Fruit fly (Drosophila melanogaster) whole organism, embryonic: ENCODE data around the gene 5-HT2B.

Experiments used
- ATbp ChIP-seq: fragments of 200-800 bp; sonication (Bioruptor generic); optimal IDR thresholded peaks from 2 replicates; lab custom pipeline; 2017; ENCODE audit warnings: missing biosample characterization, mild to moderate bottlenecking, missing genetic modification characterization, missing genetic modification reagents
- CG10565 ChIP-seq: fragments of 200-800 bp; sonication (Bioruptor generic); optimal IDR thresholded peaks from 3 replicates; lab custom pipeline; 2016; ENCODE audit warnings: missing biosample characterization, mild to moderate bottlenecking, missing genetic modification characterization
- CG11398 ChIP-seq: fragments of 200-800 bp; sonication (Bioruptor generic); optimal IDR thresholded peaks from 2 replicates; lab custom pipeline; 2016; ENCODE audit warnings: missing biosample characterization, missing genetic modification characterization
- CG14710 ChIP-seq: fragments of 200-800 bp; sonication (Bioruptor generic); optimal IDR thresholded peaks from 3 replicates; lab custom pipeline; 2019; ENCODE audit warnings: missing biosample characterization, mild to moderate bottlenecking, missing genetic modification characterization, moderate library complexity
- CG16813 ChIP-seq: fragments of 200-800 bp; sonication (Bioruptor generic); IDR thresholded peaks from 3 replicates; pipeline ENCODE4 v1.3.6; 2022; ENCODE audit warnings: missing biosample characterization, missing genetic modification characterization; ENCODE audit not compliant: partially characterized antibody
- CG17612 ChIP-seq: fragments of 200-800 bp; sonication (Bioruptor generic); IDR thresholded peaks from 2 replicates; pipeline ENCODE4 v1.3.6; 2022; ENCODE audit warnings: missing biosample characterization, missing genetic modification characterization
- CG17802 ChIP-seq: fragments of 200-800 bp; sonication (Bioruptor generic); optimal IDR thresholded peaks from 2 replicates; lab custom pipeline; 2018; ENCODE audit warnings: missing biosample characterization, mild to moderate bottlenecking, missing genetic modification characterization, moderate library complexity
- CG17912 ChIP-seq: fragments of 200-800 bp; sonication (Bioruptor generic); optimal IDR thresholded peaks from 2 replicates; lab custom pipeline; 2018; ENCODE audit warnings: missing biosample characterization, mild to moderate bottlenecking, missing genetic modification characterization
- CG1792 ChIP-seq: fragments of 200-800 bp; sonication (Bioruptor generic); optimal IDR thresholded peaks from 2 replicates; lab custom pipeline; 2016; ENCODE audit warnings: missing biosample characterization, missing genetic modification characterization
- CG18764 ChIP-seq: fragments of 200-800 bp; sonication (Bioruptor generic); optimal IDR thresholded peaks from 3 replicates; lab custom pipeline; 2016; ENCODE audit warnings: missing biosample characterization, missing genetic modification characterization
- CG2120 ChIP-seq: fragments of 200-800 bp; sonication (Bioruptor generic); optimal IDR thresholded peaks from 3 replicates; lab custom pipeline; 2016; ENCODE audit warnings: missing biosample characterization, missing genetic modification characterization
- CG2678 ChIP-seq: fragments of 200-800 bp; sonication (Bioruptor generic); optimal IDR thresholded peaks from 3 replicates; lab custom pipeline; 2019; ENCODE audit warnings: missing biosample characterization, mild to moderate bottlenecking, missing genetic modification characterization, moderate library complexity
- CG31224 ChIP-seq: fragments of 200-800 bp; sonication (Bioruptor generic); IDR thresholded peaks from 2 replicates; pipeline ENCODE4 v1.3.6; 2022; ENCODE audit warnings: missing biosample characterization, missing genetic modification characterization
- CG31441 ChIP-seq: fragments of 200-800 bp; sonication (Bioruptor generic); IDR thresholded peaks from 2 replicates; pipeline ENCODE4 v1.3.6; 2022; ENCODE audit warnings: missing biosample characterization, missing genetic modification characterization
- CG3847 ChIP-seq: fragments of 200-800 bp; sonication (Bioruptor generic); IDR thresholded peaks from 2 replicates; pipeline ENCODE4 v1.3.6; 2022; ENCODE audit warnings: missing biosample characterization, missing genetic modification characterization
- CG4328 ChIP-seq: fragments of 200-800 bp; sonication (Bioruptor generic); optimal IDR thresholded peaks from 3 replicates; lab custom pipeline; 2017; ENCODE audit warnings: missing biosample characterization, missing genetic modification reagents, missing genetic modification characterization
- CG4424 ChIP-seq: fragments of 200-800 bp; sonication (Bioruptor generic); optimal IDR thresholded peaks from 3 replicates; lab custom pipeline; 2016; ENCODE audit warnings: missing biosample characterization, missing genetic modification characterization
- CG4617 ChIP-seq: fragments of 200-800 bp; sonication (Bioruptor generic); optimal IDR thresholded peaks from 3 replicates; lab custom pipeline; 2016; ENCODE audit warnings: missing biosample characterization, missing genetic modification characterization, borderline replicate concordance
- CG6683 ChIP-seq: fragments of 200-800 bp; sonication (Bioruptor generic); optimal IDR thresholded peaks from 2 replicates; lab custom pipeline; 2017; ENCODE audit warnings: missing biosample characterization, mild to moderate bottlenecking, missing genetic modification characterization, missing genetic modification reagents
- CG6765 ChIP-seq: fragments of 200-800 bp; sonication (Bioruptor generic); optimal IDR thresholded peaks from 3 replicates; lab custom pipeline; 2017; ENCODE audit warnings: missing biosample characterization, mild to moderate bottlenecking, missing genetic modification characterization
- CG8281 ChIP-seq: fragments of 200-800 bp; sonication (Bioruptor generic); optimal IDR thresholded peaks from 2 replicates; lab custom pipeline; 2018; ENCODE audit warnings: missing biosample characterization, mild to moderate bottlenecking, missing genetic modification characterization, moderate library complexity
- Dfd ChIP-seq, 2 experiments: fragments of >200 bp; optimal IDR thresholded peaks; 2 replicates each; lab custom pipeline; 2017; ENCODE audit warnings: missing biosample characterization in 2 of 2, missing genetic modification characterization in 2 of 2
- Drgx ChIP-seq: fragments of 200-800 bp; sonication (Bioruptor generic); IDR thresholded peaks from 2 replicates; pipeline ENCODE4 v1.3.6; 2022; ENCODE audit warnings: missing biosample characterization, missing genetic modification characterization
- Hsf ChIP-seq: fragments of 200-800 bp; sonication (Bioruptor generic); optimal IDR thresholded peaks from 3 replicates; lab custom pipeline; 2016; ENCODE audit warnings: missing biosample characterization, missing genetic modification characterization
- Kr ChIP-seq: fragments of 200-800 bp; sonication (Bioruptor generic); optimal IDR thresholded peaks from 2 replicates; lab custom pipeline; 2017; ENCODE audit warnings: missing biosample characterization, mild to moderate bottlenecking, missing genetic modification characterization
- MTF-1 ChIP-seq: fragments of 200-800 bp; sonication (Bioruptor generic); optimal IDR thresholded peaks from 2 replicates; lab custom pipeline; 2018; ENCODE audit warnings: missing biosample characterization, mild to moderate bottlenecking, missing genetic modification characterization, borderline replicate concordance
- Mad ChIP-seq: fragments of 200-800 bp; sonication (Bioruptor generic); optimal IDR thresholded peaks from 2 replicates; lab custom pipeline; 2016; ENCODE audit warnings: missing biosample characterization, missing genetic modification characterization
- Nf-YB ChIP-seq: fragments of 200-800 bp; sonication (Bioruptor generic); optimal IDR thresholded peaks from 3 replicates; lab custom pipeline; 2019; ENCODE audit warnings: missing biosample characterization, mild to moderate bottlenecking, missing genetic modification characterization, moderate library complexity
- PHDP ChIP-seq: fragments of 200-800 bp; sonication (Bioruptor generic); optimal IDR thresholded peaks from 3 replicates; lab custom pipeline; 2018; ENCODE audit warnings: missing biosample characterization, mild to moderate bottlenecking, missing genetic modification characterization, moderate library complexity
- ato ChIP-seq: fragments of 200-800 bp; sonication (Bioruptor generic); IDR thresholded peaks from 2 replicates; pipeline ENCODE4 v1.3.6; 2022; ENCODE audit warnings: missing biosample characterization, missing genetic modification characterization; ENCODE audit not compliant: partially characterized antibody
- bowl ChIP-seq: fragments of 200-800 bp; sonication (Bioruptor generic); IDR thresholded peaks from 2 replicates; pipeline ENCODE4 v1.3.6; 2022; ENCODE audit warnings: missing biosample characterization, missing genetic modification characterization
- cg ChIP-seq: fragments of 200-800 bp; sonication (Bioruptor generic); optimal IDR thresholded peaks from 3 replicates; lab custom pipeline; 2019; ENCODE audit warnings: missing biosample characterization, mild to moderate bottlenecking, missing genetic modification characterization, moderate library complexity
- crp ChIP-seq, 2 experiments: fragments of 200-800 bp; sonication (Bioruptor generic); optimal IDR thresholded peaks; 2 replicates in 1 of 2; 3 replicates in 1 of 2; lab custom pipeline; 2017; ENCODE audit warnings: missing biosample characterization in 2 of 2, missing genetic modification characterization in 2 of 2, mild to moderate bottlenecking in 1 of 2, moderate library complexity in 1 of 2
- cwo ChIP-seq: fragments of 200-800 bp; sonication (Bioruptor generic); optimal IDR thresholded peaks from 3 replicates; lab custom pipeline; 2017; ENCODE audit warnings: missing biosample characterization, missing genetic modification characterization, mild to moderate bottlenecking, moderate library complexity, missing genetic modification reagents
- dan ChIP-seq: fragments of 200-800 bp; sonication (Bioruptor generic); IDR thresholded peaks from 2 replicates; pipeline ENCODE4 v1.3.6; 2022; ENCODE audit warnings: missing biosample characterization, missing genetic modification characterization
- eve ChIP-seq, 2 experiments: fragments of >200 bp; optimal IDR thresholded peaks; 2 replicates each; lab custom pipeline; 2017; ENCODE audit warnings: missing biosample characterization in 2 of 2, missing genetic modification characterization in 2 of 2
- gfzf ChIP-seq: fragments of 200-800 bp; sonication (Bioruptor generic); optimal IDR thresholded peaks from 2 replicates; lab custom pipeline; 2016; ENCODE audit warnings: missing biosample characterization, mild to moderate bottlenecking, missing genetic modification characterization, moderate library complexity
- hb ChIP-seq: fragments of 200-800 bp; sonication (Bioruptor generic); IDR thresholded peaks from 3 replicates; pipeline ENCODE4 v1.3.6; 2022; ENCODE audit warnings: missing biosample characterization, missing genetic modification characterization; ENCODE audit not compliant: partially characterized antibody
- hth ChIP-seq: fragments of >200 bp; optimal IDR thresholded peaks from 2 replicates; lab custom pipeline; 2017; ENCODE audit warnings: inconsistent platforms
- ind ChIP-seq: fragments of 200-800 bp; sonication (Bioruptor generic); optimal IDR thresholded peaks from 3 replicates; lab custom pipeline; 2016; ENCODE audit warnings: missing biosample characterization, missing genetic modification characterization
- ken ChIP-seq: fragments of 200-800 bp; sonication (Bioruptor generic); IDR thresholded peaks from 3 replicates; pipeline ENCODE4 v1.3.6; 2022; ENCODE audit warnings: missing biosample characterization, missing genetic modification characterization
- mam ChIP-seq: fragments of 200-800 bp; sonication (Bioruptor generic); optimal IDR thresholded peaks from 3 replicates; lab custom pipeline; 2016; ENCODE audit warnings: missing biosample characterization, missing genetic modification characterization
- onecut ChIP-seq: fragments of 200-800 bp; sonication (Bioruptor generic); IDR thresholded peaks from 2 replicates; pipeline ENCODE4 v1.3.6; 2022; ENCODE audit warnings: missing biosample characterization, missing genetic modification characterization
- pho ChIP-seq: fragments of 200-800 bp; sonication (Bioruptor generic); optimal IDR thresholded peaks from 2 replicates; lab custom pipeline; 2016; ENCODE audit warnings: missing biosample characterization, missing genetic modification characterization
- rib ChIP-seq: fragments of 200-800 bp; sonication (Bioruptor generic); IDR thresholded peaks from 2 replicates; pipeline ENCODE4 v1.3.6; 2022; ENCODE audit warnings: missing biosample characterization, missing genetic modification characterization
- run ChIP-seq: fragments of 200-800 bp; sonication (Bioruptor generic); optimal IDR thresholded peaks from 3 replicates; lab custom pipeline; 2018; ENCODE audit warnings: missing biosample characterization, mild to moderate bottlenecking, missing genetic modification characterization
- sqz ChIP-seq: fragments of 200-800 bp; sonication (Bioruptor generic); optimal IDR thresholded peaks from 3 replicates; lab custom pipeline; 2018; ENCODE audit warnings: missing biosample characterization, mild to moderate bottlenecking, missing genetic modification characterization
- tll ChIP-seq, 2 experiments: fragments of 200-800 bp in 1 of 2; fragments of >200 bp in 1 of 2; sonication (Bioruptor generic) in 1 of 2; optimal IDR thresholded peaks; 2 replicates each; lab custom pipeline; 2017 to 2019; ENCODE audit warnings: missing biosample characterization in 2 of 2, missing genetic modification characterization in 2 of 2, mild to moderate bottlenecking in 1 of 2, moderate library complexity in 1 of 2
- wor ChIP-seq: fragments of 200-800 bp; sonication (Bioruptor generic); IDR thresholded peaks from 2 replicates; pipeline ENCODE4 v1.3.6; 2022; ENCODE audit warnings: missing biosample characterization, missing genetic modification characterization
- zfh2 ChIP-seq: fragments of 200-800 bp; sonication (Bioruptor generic); optimal IDR thresholded peaks from 2 replicates; lab custom pipeline; 2016; ENCODE audit warnings: missing biosample characterization, missing genetic modification characterization

Gene 5-HT2B

dm6 chr3R:8650741-8651140 is 72.7 kb downstream of the 5-HT2B start, which contains the start of the genes Mkk4 and SLIRP2 (continued):
- TF ChIP-seq CG4424 (GFP tag; lab: Kevin White, UChicago), result peak; percentile 99
- TF ChIP-seq onecut (GFP tag; lab: Robert Waterston, UW), result peak; percentile 97
- peak; percentile 98 for TF ChIP-seq CG11398 (GFP tag; lab: Kevin White, UChicago)
- peak; percentile 99 for TF ChIP-seq CG3847 (GFP tag; lab: Robert Waterston, UW)
- peak; percentile 95 for TF ChIP-seq cwo (GFP tag; lab: Kevin White, UChicago)
- peak; percentile 94 for TF ChIP-seq dan (GFP tag; lab: Robert Waterston, UW)
- peak; percentile 87 for TF ChIP-seq CG16813 (GFP tag; lab: Robert Waterston, UW)
- peak; percentile 100 for TF ChIP-seq Hsf (GFP tag; lab: Kevin White, UChicago)
- TF ChIP-seq CG6683 (GFP tag; lab: Kevin White, UChicago), result peak; percentile 96
- peak; percentile 97 for TF ChIP-seq MTF-1
- TF ChIP-seq ind (GFP tag; lab: Kevin White, UChicago), result peak; percentile 99
- peak; percentile 97 for TF ChIP-seq ATbp (GFP tag; lab: Kevin White, UChicago)
- TF ChIP-seq CG6765 (GFP tag; lab: Kevin White, UChicago), result peak; percentile 97
- TF ChIP-seq ken, result peak; percentile 99
- peak; percentile 99 for TF ChIP-seq CG4617 (GFP tag; lab: Kevin White, UChicago)
- peak; percentile 96 for TF ChIP-seq sqz (GFP tag; lab: Kevin White, UChicago)
- peak; percentile 45 for TF ChIP-seq gfzf (GFP tag; lab: Kevin White, UChicago)
- no peak for TF ChIP-seq hth (lab: Kevin White, UChicago)
- peak in 1 of 2 experiments; percentile 49 for TF ChIP-seq Dfd (GFP tag; optimal IDR thresholded peaks at IDR 0.05; lab: Kevin White, UChicago)
- TF ChIP-seq tll (GFP tag; optimal IDR thresholded peaks at IDR 0.05; lab: Kevin White, UChicago), result peak; percentile 71 to 88
- TF ChIP-seq CG8281 (tag; lab: Kevin White, UChicago), result peak; percentile 93
- no peak for TF ChIP-seq cg
- peak; percentile 96 for TF ChIP-seq run (tag; lab: Kevin White, UChicago)
- peak; percentile 91 for TF ChIP-seq hb
- peak in 1 of 2 experiments; percentile 75 for TF ChIP-seq crp (GFP tag; optimal IDR thresholded peaks at IDR 0.05; lab: Kevin White, UChicago)
- peak; percentile 97 for TF ChIP-seq CG17912
- TF ChIP-seq CG4328, result peak; percentile 97
- TF ChIP-seq Nf-YB (GFP tag; lab: Kevin White, UChicago), result peak; percentile 88
- TF ChIP-seq mam (GFP tag; lab: Kevin White, UChicago), result peak; percentile 99
- TF ChIP-seq CG14710, result peak; percentile 98
- TF ChIP-seq bowl (GFP tag; lab: Robert Waterston, UW), result peak; percentile 97
- peak; percentile 98 for TF ChIP-seq CG17612 (GFP tag; lab: Robert Waterston, UW)
- peak; percentile 99 for TF ChIP-seq pho (GFP tag; lab: Kevin White, UChicago)
- peak; percentile 97 for TF ChIP-seq CG31224 (GFP tag; lab: Robert Waterston, UW)
- TF ChIP-seq CG2678 (tag; lab: Kevin White, UChicago), result peak; percentile 99
- peak; percentile 99 for TF ChIP-seq PHDP (tag; lab: Kevin White, UChicago)
- TF ChIP-seq CG17802 (tag; lab: Kevin White, UChicago), result peak; percentile 92
- TF ChIP-seq rib (GFP tag; lab: Robert Waterston, UW), result peak; percentile 99
- TF ChIP-seq CG2120 (GFP tag; lab: Kevin White, UChicago), result peak; percentile 99
- TF ChIP-seq eve (GFP tag; optimal IDR thresholded peaks at IDR 0.05; lab: Kevin White, UChicago), result peak in 1 of 2 experiments; percentile 7
- peak; percentile 99 for TF ChIP-seq Mad (GFP tag; lab: Kevin White, UChicago)
- peak; percentile 98 for TF ChIP-seq Drgx (GFP tag; lab: Robert Waterston, UW)
- TF ChIP-seq CG31441 (GFP tag; lab: Robert Waterston, UW), result peak; percentile 99
- peak; percentile 97 for TF ChIP-seq CG10565
- TF ChIP-seq CG1792 (GFP tag; lab: Kevin White, UChicago), result peak; percentile 97
- TF ChIP-seq CG18764 (GFP tag; lab: Kevin White, UChicago), result peak; percentile 98
- TF ChIP-seq ato (GFP tag; lab: Robert Waterston, UW), result peak; percentile 70
- peak; percentile 98 for TF ChIP-seq wor (GFP tag; lab: Robert Waterston, UW)
- TF ChIP-seq Kr (GFP tag; lab: Kevin White, UChicago), result peak; percentile 68
- peak; percentile 99 for TF ChIP-seq zfh2 (GFP tag; lab: Kevin White, UChicago)
